Worm (Caenorhabditis elegans) whole organism, L4 larva: ENCODE data around the gene F07A11.1.
A peak's percentile ranks its signal among the peaks of the same experiment; 100 is the strongest.

Experiments
- F10B5.3 ChIP-seq: sonication (generic microtip); optimal IDR thresholded peaks from 2 replicates; lab custom pipeline; 2016; ENCODE audit warnings: mild to moderate bottlenecking, missing genetic modification characterization, missing compliant biosample characterization
- F37D6.2 ChIP-seq: sonication (generic microtip); optimal IDR thresholded peaks from 2 replicates; lab custom pipeline; 2016; ENCODE audit warnings: mild to moderate bottlenecking, missing genetic modification characterization, missing compliant biosample characterization
- T20F7.1 ChIP-seq: fragments of 200-800 bp; sonication (Bioruptor generic); optimal IDR thresholded peaks from 2 replicates; lab custom pipeline; 2018; ENCODE audit warnings: mild to moderate bottlenecking, missing genetic modification characterization, missing compliant biosample characterization
- T26A8.4 ChIP-seq: fragments of 200-800 bp; sonication (Bioruptor generic); IDR thresholded peaks from 2 replicates; pipeline ENCODE4 v1.3.6; 2022; ENCODE audit warnings: missing genetic modification characterization, missing compliant biosample characterization
- Y105C5A.15 ChIP-seq: fragments of 200-800 bp; sonication (Bioruptor generic); IDR thresholded peaks from 2 replicates; pipeline ENCODE4 v1.3.6; 2022; ENCODE audit warnings: missing genetic modification characterization, missing compliant biosample characterization
- aha-1 ChIP-seq: fragments of 150-350 bp; peaks from one replicate; lab custom pipeline; 2014; ENCODE audit warnings: missing biosample characterization, missing genetic modification characterization
- ama-1 ChIP-seq: fragments of 150-350 bp; optimal IDR thresholded peaks from 2 replicates; lab custom pipeline; 2014; ENCODE audit warnings: inconsistent platforms, mixed read lengths
- arid-1 ChIP-seq: fragments of 200-800 bp; sonication (Bioruptor generic); conservative IDR thresholded peaks from 2 replicates; pipeline ENCODE4 v1.3.6; 2022; ENCODE audit warnings: missing genetic modification reagents, missing genetic modification characterization, missing compliant biosample characterization
- attf-4 ChIP-seq: sonication (generic microtip); optimal IDR thresholded peaks from 3 replicates; lab custom pipeline; 2017; ENCODE audit warnings: missing biosample characterization, missing genetic modification characterization
- ceh-28 ChIP-seq: fragments of 150-350 bp; optimal IDR thresholded peaks from 2 replicates; lab custom pipeline; 2014; ENCODE audit warnings: missing biosample characterization, missing genetic modification reagents, missing genetic modification characterization
- ceh-62 ChIP-seq: sonication (generic microtip); optimal IDR thresholded peaks from 2 replicates; lab custom pipeline; 2017; ENCODE audit warnings: missing biosample characterization, missing genetic modification characterization
- ctbp-1 ChIP-seq: fragments of 200-800 bp; sonication (Bioruptor generic); IDR thresholded peaks from 2 replicates; pipeline ENCODE4 v1.3.6; 2022; ENCODE audit warnings: missing genetic modification reagents, missing genetic modification characterization, missing compliant biosample characterization
- daf-16 ChIP-seq, 3 experiments: sonication (generic microtip); optimal IDR thresholded peaks; 2 replicates each; lab custom pipeline; 2016 to 2017; ENCODE audit warnings: missing genetic modification characterization in 3 of 3, missing genetic modification reagents in 3 of 3, mild to moderate bottlenecking in 2 of 3, missing compliant biosample characterization in 2 of 3, missing biosample characterization in 1 of 3, moderate library complexity in 1 of 3
- daf-8 ChIP-seq: fragments of 200-800 bp; sonication (Bioruptor generic); IDR thresholded peaks from 2 replicates; pipeline ENCODE4 v1.3.6; 2022; ENCODE audit warnings: missing genetic modification characterization, missing compliant biosample characterization
- dmd-6 ChIP-seq: fragments of 200-800 bp; sonication (Bioruptor generic); IDR thresholded peaks from 2 replicates; pipeline ENCODE4 v1.3.6; 2022; ENCODE audit warnings: missing genetic modification reagents, missing genetic modification characterization, missing compliant biosample characterization
- hlh-30 ChIP-seq: sonication (generic microtip); optimal IDR thresholded peaks from 2 replicates; lab custom pipeline; 2017; ENCODE audit warnings: antibody characterized with exemption, mild to moderate bottlenecking, missing genetic modification characterization, missing compliant biosample characterization; ENCODE audit not compliant: insufficient read depth
- hmg-1.1 ChIP-seq: fragments of 200-800 bp; sonication (Bioruptor generic); IDR thresholded peaks from 2 replicates; pipeline ENCODE4 v1.3.6; 2022; ENCODE audit warnings: missing genetic modification reagents, missing genetic modification characterization, missing compliant biosample characterization
- jun-1 ChIP-seq: fragments of 150-350 bp; optimal IDR thresholded peaks from 2 replicates; lab custom pipeline; 2014; ENCODE audit warnings: missing biosample characterization, missing genetic modification reagents, missing genetic modification characterization
- lin-1 ChIP-seq: fragments of 200-800 bp; sonication (Bioruptor generic); IDR thresholded peaks from 2 replicates; pipeline ENCODE4 v1.3.6; 2022; ENCODE audit warnings: missing genetic modification reagents, missing genetic modification characterization, missing compliant biosample characterization
- lin-13 ChIP-seq: fragments of 150-350 bp; optimal IDR thresholded peaks from 2 replicates; lab custom pipeline; 2014; ENCODE audit warnings: missing biosample characterization, missing genetic modification reagents, missing genetic modification characterization
- lin-15B ChIP-seq: fragments of 150-350 bp; sonication (generic microtip); optimal IDR thresholded peaks from 3 replicates; lab custom pipeline; 2014; ENCODE audit warnings: missing biosample characterization, missing genetic modification characterization
- lin-29 ChIP-seq: fragments of 200-800 bp; sonication (Bioruptor generic); IDR thresholded peaks from 2 replicates; pipeline ENCODE4 v1.3.6; 2022; ENCODE audit warnings: missing genetic modification reagents, missing genetic modification characterization, missing compliant biosample characterization
- lin-38 ChIP-seq: fragments of 200-800 bp; sonication (Bioruptor generic); IDR thresholded peaks from 2 replicates; pipeline ENCODE4 v1.3.6; 2022; ENCODE audit warnings: missing genetic modification reagents, missing genetic modification characterization, missing compliant biosample characterization
- lin-39 ChIP-seq: fragments of 150-350 bp; optimal IDR thresholded peaks from 2 replicates; lab custom pipeline; 2014; ENCODE audit warnings: missing biosample characterization, missing genetic modification reagents, missing genetic modification characterization
- lir-3 ChIP-seq: sonication (generic microtip); optimal IDR thresholded peaks from 2 replicates; lab custom pipeline; 2016; ENCODE audit warnings: mild to moderate bottlenecking, missing genetic modification characterization, missing compliant biosample characterization
- madf-5 ChIP-seq, 2 experiments: fragments of 200-800 bp; sonication (Bioruptor generic); IDR thresholded peaks; 2 replicates each; pipeline ENCODE4 v1.3.6; 2022; ENCODE audit warnings: missing compliant biosample characterization in 2 of 2, missing genetic modification characterization in 2 of 2
- mdt-29 ChIP-seq: fragments of 200-800 bp; sonication (Bioruptor generic); IDR thresholded peaks from 2 replicates; pipeline ENCODE4 v1.3.6; 2022; ENCODE audit warnings: missing genetic modification reagents, missing genetic modification characterization, missing compliant biosample characterization
- mep-1 ChIP-seq: fragments of 150-350 bp; sonication (generic microtip); optimal IDR thresholded peaks from 3 replicates; lab custom pipeline; 2014; ENCODE audit warnings: missing biosample characterization, missing genetic modification characterization
- mes-2 ChIP-seq: sonication (generic microtip); optimal IDR thresholded peaks from 2 replicates; lab custom pipeline; 2016; ENCODE audit warnings: missing genotype, mild to moderate bottlenecking, missing genetic modification characterization, missing compliant biosample characterization; ENCODE audit not compliant: poor library complexity, severe bottlenecking
- mxl-3 ChIP-seq: fragments of 200-800 bp; sonication (Bioruptor generic); optimal IDR thresholded peaks from 2 replicates; lab custom pipeline; 2018; ENCODE audit warnings: mild to moderate bottlenecking, missing genetic modification characterization, missing compliant biosample characterization
- nhr-10 ChIP-seq: fragments of 150-350 bp; optimal IDR thresholded peaks from 2 replicates; lab custom pipeline; 2014; ENCODE audit warnings: missing biosample characterization, missing genetic modification characterization
- nhr-102 ChIP-seq: sonication (generic microtip); optimal IDR thresholded peaks from 2 replicates; lab custom pipeline; 2016; ENCODE audit warnings: mild to moderate bottlenecking, missing genetic modification characterization, moderate library complexity, missing compliant biosample characterization
- nhr-111 ChIP-seq: fragments of 200-800 bp; sonication (Bioruptor generic); optimal IDR thresholded peaks from 2 replicates; lab custom pipeline; 2018; ENCODE audit warnings: mild to moderate bottlenecking, missing genetic modification characterization, missing compliant biosample characterization
- nhr-25 ChIP-seq: sonication (generic microtip); optimal IDR thresholded peaks from 2 replicates; lab custom pipeline; 2017; ENCODE audit warnings: missing genetic modification characterization, mild to moderate bottlenecking, missing compliant biosample characterization, antibody characterized with exemption, moderate library complexity, borderline replicate concordance; ENCODE audit not compliant: insufficient read depth
- nhr-41 ChIP-seq: fragments of 200-800 bp; sonication (Bioruptor generic); IDR thresholded peaks from 2 replicates; pipeline ENCODE4 v1.3.6; 2022; ENCODE audit warnings: missing genetic modification reagents, missing genetic modification characterization, missing compliant biosample characterization
- nhr-42 ChIP-seq: fragments of 200-800 bp; sonication (Bioruptor generic); IDR thresholded peaks from 2 replicates; pipeline ENCODE4 v1.3.6; 2022; ENCODE audit warnings: missing genetic modification characterization, missing compliant biosample characterization
- nhr-48 ChIP-seq: sonication (generic microtip); optimal IDR thresholded peaks from 2 replicates; lab custom pipeline; 2016; ENCODE audit warnings: mild to moderate bottlenecking, missing genetic modification characterization, missing compliant biosample characterization
- nhr-6 ChIP-seq: fragments of 150-350 bp; optimal IDR thresholded peaks from 2 replicates; lab custom pipeline; 2014; ENCODE audit warnings: missing biosample characterization, missing genetic modification characterization
- skn-1 ChIP-seq: fragments of 150-350 bp; optimal IDR thresholded peaks from 2 replicates; lab custom pipeline; 2014; ENCODE audit warnings: missing biosample characterization, missing genetic modification characterization
- spr-3 ChIP-seq: fragments of 200-800 bp; sonication (Bioruptor generic); optimal IDR thresholded peaks from 2 replicates; lab custom pipeline; 2018; ENCODE audit warnings: mild to moderate bottlenecking, missing genetic modification characterization, missing compliant biosample characterization
- unc-130 ChIP-seq: sonication (generic microtip); optimal IDR thresholded peaks from 2 replicates; lab custom pipeline; 2016; ENCODE audit warnings: missing genetic modification reagents, missing genetic modification characterization, missing compliant biosample characterization
- unc-39 ChIP-seq: sonication (generic microtip); optimal IDR thresholded peaks from 2 replicates; lab custom pipeline; 2017; ENCODE audit warnings: missing biosample characterization, missing genetic modification characterization
- unc-62 ChIP-seq, 3 experiments: fragments of 150-350 bp in 1 of 3; sonication (generic microtip); optimal IDR thresholded peaks in 2 of 3; peaks in 1 of 3; 1 replicate in 1 of 3; 2 replicates in 2 of 3; lab custom pipeline; 2014 to 2017; ENCODE audit warnings: missing biosample characterization in 3 of 3, missing genetic modification characterization in 3 of 3, missing genetic modification reagents in 3 of 3, missing genotype in 1 of 3
- zag-1 ChIP-seq: fragments of 150-350 bp; optimal IDR thresholded peaks from 2 replicates; lab custom pipeline; 2014; ENCODE audit warnings: missing biosample characterization, missing genetic modification characterization
- zfp-2 ChIP-seq: sonication (generic microtip); optimal IDR thresholded peaks from 2 replicates; lab custom pipeline; 2016; ENCODE audit warnings: mild to moderate bottlenecking, missing genetic modification characterization, missing compliant biosample characterization

F07A11.1 gene

DNA sequence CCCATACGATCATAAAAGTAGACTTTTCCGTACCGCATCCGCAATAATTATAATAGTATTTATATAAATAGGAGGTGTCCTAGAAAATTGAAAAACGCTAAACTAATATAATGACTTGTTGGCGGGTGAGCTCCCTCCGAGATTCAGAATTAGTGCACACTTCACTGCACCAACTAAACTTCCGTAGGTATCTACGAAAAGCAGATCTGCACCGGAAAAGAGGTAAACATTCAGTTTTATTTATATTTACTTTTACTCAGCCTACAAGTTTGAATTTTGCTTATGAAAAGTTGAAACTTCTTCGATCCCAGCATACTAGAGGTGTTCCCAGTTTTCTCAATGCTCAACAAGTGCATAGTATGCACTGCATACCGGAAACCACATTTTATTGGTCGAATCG is at the start of gene F07A11.1:
Gene F07A11.1, minus strand, starts transcription at position 101 of the 400 bp plus-strand sequence.
- TF ChIP-seq unc-130 (GFP tag; lab: Kevin White, UChicago) (peak; percentile 10), nhr-6 (tag; lab: Kevin White, UChicago) (no peak)

- no peak for TF ChIP-seq nhr-48 (tag; lab: Kevin White, UChicago)
- peak; percentile 41 for TF ChIP-seq lin-38 (GFP tag; lab: Robert Waterston, UW)
- no peak for TF ChIP-seq ceh-28 (tag; lab: Kevin White, UChicago)
- TF ChIP-seq T26A8.4 (GFP tag; lab: Robert Waterston, UW), result 0 out of 2 replicates have a peak, but pooled peaks have one; percentile 52
- TF ChIP-seq mes-2 (tag; lab: Kevin White, UChicago), result peak; percentile 2
- TF ChIP-seq F37D6.2 (tag; lab: Kevin White, UChicago), result peak; percentile 0
- peak; percentile 24 for TF ChIP-seq nhr-102 (tag; lab: Kevin White, UChicago)
- TF ChIP-seq unc-39 (tag; lab: Kevin White, UChicago), result no peak
Observed at ce11 chrII:11637817-11638216, 45.9 kb upstream of the F07A11.1 start.

- TF ChIP-seq nhr-41 (GFP tag; lab: Robert Waterston, UW), result no peak
- no peak for TF ChIP-seq Y105C5A.15 (GFP tag; lab: Robert Waterston, UW)
- TF ChIP-seq aha-1 (tag; lab: Kevin White, UChicago), result peak; percentile 24
- TF ChIP-seq lir-3 (tag; lab: Kevin White, UChicago), result no peak
- no peak for TF ChIP-seq lin-15B (tag; lab: Kevin White, UChicago)
- TF ChIP-seq zag-1 (tag; lab: Kevin White, UChicago), result no peak
- TF ChIP-seq spr-3 (GFP tag; lab: Kevin White, UChicago), result no peak
- TF ChIP-seq jun-1 (tag; lab: Kevin White, UChicago), result no peak
- TF ChIP-seq nhr-111 (GFP tag; lab: Kevin White, UChicago), result no peak
- TF ChIP-seq nhr-42 (GFP tag; lab: Robert Waterston, UW), result 0 out of 2 replicates have a peak, but pooled peaks have one; percentile 15
- peak; percentile 52 for TF ChIP-seq mes-2 (tag; lab: Kevin White, UChicago)
- TF ChIP-seq madf-5 (GFP tag; IDR thresholded peaks at IDR 0.05; lab: Robert Waterston, UW), result no peak
- TF ChIP-seq T20F7.1 (GFP tag; lab: Kevin White, UChicago), result no peak
- TF ChIP-seq dmd-6 (GFP tag; lab: Robert Waterston, UW), result no peak
- TF ChIP-seq ctbp-1, result no peak
- TF ChIP-seq skn-1 (tag; lab: Kevin White, UChicago), result no peak
- no peak for TF ChIP-seq arid-1 (GFP tag; lab: Robert Waterston, UW)
- no peak for TF ChIP-seq unc-130 (GFP tag; lab: Kevin White, UChicago)
- TF ChIP-seq unc-62 (GFP tag; optimal IDR thresholded peaks at IDR 0.05 in 1 of 2; lab: Kevin White, UChicago), result peak in 1 of 2 experiments; percentile 78
- TF ChIP-seq unc-62 (tag; optimal IDR thresholded peaks at IDR 0.05; lab: Kevin White, UChicago), result no peak
- no peak for TF ChIP-seq daf-16 (GFP tag; optimal IDR thresholded peaks at IDR 0.05; lab: Kevin White, UChicago)
- peak; percentile 32 for TF ChIP-seq daf-16 (tag; optimal IDR thresholded peaks at IDR 0.05; lab: Kevin White, UChicago)
- TF ChIP-seq ama-1, result peak; percentile 61
- no peak for TF ChIP-seq ceh-62
- no peak for TF ChIP-seq F10B5.3 (tag; lab: Kevin White, UChicago)
- TF ChIP-seq daf-8 (GFP tag; lab: Robert Waterston, UW), result no peak
- peak; percentile 11 for TF ChIP-seq hlh-30 (tag; lab: Kevin White, UChicago)
- TF ChIP-seq mep-1, result peak; percentile 50
- no peak for TF ChIP-seq ceh-28 (tag; lab: Kevin White, UChicago)
- 0 out of 2 replicates have a peak, but pooled peaks have one; percentile 8 for TF ChIP-seq hmg-1.1
- TF ChIP-seq lin-39 (tag; lab: Kevin White, UChicago), result no peak
- TF ChIP-seq mdt-29, result 0 out of 2 replicates have a peak, but pooled peaks have one; percentile 10
- no peak for TF ChIP-seq lin-13 (GFP tag; lab: Kevin White, UChicago)
- TF ChIP-seq nhr-10 (tag; lab: Kevin White, UChicago), result no peak
- TF ChIP-seq lin-1 (GFP tag; lab: Robert Waterston, UW), result no peak
- TF ChIP-seq attf-4 (tag; lab: Kevin White, UChicago), result no peak
- peak; percentile 84 for TF ChIP-seq nhr-25
- TF ChIP-seq lin-29 (GFP tag; lab: Robert Waterston, UW), result no peak
- TF ChIP-seq zfp-2, result no peak
- TF ChIP-seq mxl-3 (GFP tag; lab: Kevin White, UChicago), result no peak
Observed at ce11 chrII:11637189-11637754, 45.3 kb upstream of the F07A11.1 start.
